Fruit fly (Drosophila melanogaster): ENCODE results near the gene Ugt316A1.

- TF ChIP-seq CG8478 (optimal IDR thresholded peaks at IDR 0.05) (no peak), pan (optimal IDR thresholded peaks at IDR 0.05) (no peak), psq (optimal IDR thresholded peaks at IDR 0.05) (no peak), usp (GFP tag; optimal IDR thresholded peaks at IDR 0.05) (no peak)
These were observed 24.0 kb upstream of the Ugt316A1 start, which contains the start of gene Mkp3 for dm6 chr3L:19086364-19087200.
